Fruit fly (Drosophila melanogaster): Measurements from ENCODE around the gene CG31274.
A peak's percentile ranks its signal among the peaks of the same experiment; 100 is the strongest.

Gene CG31274

dm6 chr3R:16969361-16970355 is 23.2 kb upstream of the CG31274 start (continued):
- TF ChIP-seq otp (GFP tag; IDR thresholded peaks at IDR 0.05) (0 out of 3 replicates have a peak, but pooled peaks have one; percentile 14), CG6791 (GFP tag; IDR thresholded peaks at IDR 0.05; ENCODE audit: partially characterized antibody) (peak; percentile 37; the same call in 1 of the 3 replicates), HLH54F (GFP tag; optimal IDR thresholded peaks at IDR 0.05) (peak; percentile 22), CG10366 (GFP tag; IDR thresholded peaks at IDR 0.05) (peak; percentile 60), CG12155 (GFP tag; optimal IDR thresholded peaks at IDR 0.05) (peak; percentile 54), CG14014 (GFP tag; IDR thresholded peaks at IDR 0.05) (peak; percentile 69), vfl (GFP tag; optimal IDR thresholded peaks at IDR 0.05) (no peak), tio (GFP tag; optimal IDR thresholded peaks at IDR 0.05) (peak; percentile 31), pfk (GFP tag; optimal IDR thresholded peaks at IDR 0.05) (no peak), HmgZ (tag; optimal IDR thresholded peaks at IDR 0.05) (peak; percentile 35), zfh1 (GFP tag; IDR thresholded peaks at IDR 0.05) (no peak), Vsx1 (GFP tag; optimal IDR thresholded peaks at IDR 0.05) (peak; percentile 90), btn (GFP tag; optimal IDR thresholded peaks at IDR 0.05) (no peak), Med (GFP tag) (peak; percentile 78), CG3838 (GFP tag; optimal IDR thresholded peaks at IDR 0.05) (peak; percentile 39), CG11504 (tag; optimal IDR thresholded peaks at IDR 0.05) (peak; percentile 83), CG34422 (GFP tag; IDR thresholded peaks at IDR 0.05) (peak; percentile 62; the same call in 1 of the 3 replicates), Trl (optimal IDR thresholded peaks at IDR 0.05) (no peak), Trl (GFP tag; optimal IDR thresholded peaks at IDR 0.05) (peak; percentile 34), nom (GFP tag; optimal IDR thresholded peaks at IDR 0.05) (no peak), CG31365 (tag; optimal IDR thresholded peaks at IDR 0.05) (peak; percentile 13), ERR (GFP tag; optimal IDR thresholded peaks at IDR 0.05) (no peak), CkIIα-i1 (GFP tag; IDR thresholded peaks at IDR 0.05) (no peak), CG14050 (GFP tag; IDR thresholded peaks at IDR 0.05) (peak; percentile 31; the same call in 1 of the 3 replicates), pum (GFP tag; optimal IDR thresholded peaks at IDR 0.05) (no peak), sim (GFP tag; IDR thresholded peaks at IDR 0.05) (no peak), Meics (GFP tag; optimal IDR thresholded peaks at IDR 0.05) (no peak), TFAM (GFP tag; optimal IDR thresholded peaks at IDR 0.05) (no peak), CG15601 (tag; optimal IDR thresholded peaks at IDR 0.05) (peak; percentile 74), CG31388 (GFP tag; optimal IDR thresholded peaks at IDR 0.05) (no peak), CG10274 (GFP tag; optimal IDR thresholded peaks at IDR 0.05) (no peak), CG4282 (GFP tag; optimal IDR thresholded peaks at IDR 0.05) (no peak), onecut (GFP tag; IDR thresholded peaks at IDR 0.05) (peak; percentile 76), stc (GFP tag; IDR thresholded peaks at IDR 0.05) (peak; percentile 65), CG2712 (tag; optimal IDR thresholded peaks at IDR 0.05) (peak; percentile 78), pzg (GFP tag; optimal IDR thresholded peaks at IDR 0.05) (peak; percentile 38), Ravus (GFP tag; IDR thresholded peaks at IDR 0.05) (no peak; the same call in 1 of the 2 replicates), lilli (GFP tag; optimal IDR thresholded peaks at IDR 0.05) (peak; percentile 67)

dm6 chr3R:16972136-16972535 is 20.7 kb upstream of the CG31274 start, which contains the start of gene Abd-B:
Gene Abd-B, minus strand, starts transcription at chr3R:16972236.
- no peak for TF ChIP-seq CG4854 (GFP tag; optimal IDR thresholded peaks at IDR 0.05)
- TF ChIP-seq CG15011 (GFP tag; optimal IDR thresholded peaks at IDR 0.05) = no peak
- TF ChIP-seq Elba2 (GFP tag; optimal IDR thresholded peaks at IDR 0.05) = peak; percentile 41
- TF ChIP-seq fd64A (GFP tag; optimal IDR thresholded peaks at IDR 0.05) = no peak
